Fruit fly (Drosophila melanogaster) whole organism, wandering third instar larva: ENCODE results near the gene CG14270.

Experiments used
- Hnf4 ChIP-seq: fragments of 200-800 bp; sonication (Bioruptor generic); optimal IDR thresholded peaks from 2 replicates; lab custom pipeline; 2016; ENCODE audit warnings: missing biosample characterization, mild to moderate bottlenecking, missing genetic modification characterization
- Hr78 ChIP-seq: fragments of >200 bp; optimal IDR thresholded peaks from 2 replicates; lab custom pipeline; 2017; ENCODE audit warnings: missing biosample characterization, missing genetic modification characterization
- Rel ChIP-seq, 2 experiments: fragments of 200-800 bp; sonication (Bioruptor generic) in 1 of 2; optimal IDR thresholded peaks; 2 replicates in 1 of 2; 3 replicates in 1 of 2; lab custom pipeline; 2016 to 2019; ENCODE audit warnings: mild to moderate bottlenecking in 2 of 2, missing biosample characterization in 2 of 2, missing genetic modification characterization in 2 of 2, moderate library complexity in 1 of 2
- dmrt93B ChIP-seq: fragments of 200-800 bp; sonication (Bioruptor generic); optimal IDR thresholded peaks from 2 replicates; lab custom pipeline; 2018; ENCODE audit warnings: missing biosample characterization, mild to moderate bottlenecking, missing genetic modification characterization
- ey ChIP-seq: fragments of 200-800 bp; sonication (Bioruptor generic); optimal IDR thresholded peaks from 2 replicates; lab custom pipeline; 2016; ENCODE audit warnings: missing biosample characterization, missing genetic modification characterization
- fru ChIP-seq: fragments of 200-800 bp; sonication (Bioruptor generic); optimal IDR thresholded peaks from 3 replicates; lab custom pipeline; 2016; ENCODE audit warnings: missing biosample characterization, mild to moderate bottlenecking, missing genetic modification characterization
- lola ChIP-seq: fragments of >200 bp; optimal IDR thresholded peaks from 2 replicates; lab custom pipeline; 2017; ENCODE audit warnings: missing biosample characterization, missing genetic modification characterization
- psq ChIP-seq: fragments of 200-800 bp; sonication (Bioruptor generic); optimal IDR thresholded peaks from 3 replicates; lab custom pipeline; 2017; ENCODE audit warnings: missing biosample characterization, mild to moderate bottlenecking, missing genetic modification characterization, moderate library complexity
- sv ChIP-seq: fragments of 200-800 bp; sonication (Bioruptor generic); optimal IDR thresholded peaks from 3 replicates; lab custom pipeline; 2016; ENCODE audit warnings: missing biosample characterization, missing genetic modification characterization

Gene CG14270

dm6 chrX:3436183-3436582 lies 49.0 kb downstream of the CG14270 start:
- TF ChIP-seq Hnf4 (no peak), dmrt93B (peak; percentile 2)
- TF ChIP-seq, all 38 proteins: peak for 1

- no peak for TF ChIP-seq psq (GFP tag; lab: Kevin White, UChicago)
- no peak for TF ChIP-seq lola
- no peak for TF ChIP-seq fru (GFP tag; lab: Kevin White, UChicago)
- no peak for TF ChIP-seq sv (GFP tag; lab: Kevin White, UChicago)
- no peak for TF ChIP-seq Rel (GFP tag; optimal IDR thresholded peaks at IDR 0.05; lab: Kevin White, UChicago)
- TF ChIP-seq Rel (tag; optimal IDR thresholded peaks at IDR 0.05; lab: Kevin White, UChicago) = no peak
- no peak for TF ChIP-seq Hr78
- TF ChIP-seq ey = no peak
Observed at dm6 chrX:3435707-3436106, 49.5 kb downstream of the CG14270 start, which contains the start of gene CG14269. Gene CG14269, minus strand, starts transcription at chrX:3435807.
